Worm (Caenorhabditis elegans): ENCODE data around the gene jmjd-2.

DNA sequence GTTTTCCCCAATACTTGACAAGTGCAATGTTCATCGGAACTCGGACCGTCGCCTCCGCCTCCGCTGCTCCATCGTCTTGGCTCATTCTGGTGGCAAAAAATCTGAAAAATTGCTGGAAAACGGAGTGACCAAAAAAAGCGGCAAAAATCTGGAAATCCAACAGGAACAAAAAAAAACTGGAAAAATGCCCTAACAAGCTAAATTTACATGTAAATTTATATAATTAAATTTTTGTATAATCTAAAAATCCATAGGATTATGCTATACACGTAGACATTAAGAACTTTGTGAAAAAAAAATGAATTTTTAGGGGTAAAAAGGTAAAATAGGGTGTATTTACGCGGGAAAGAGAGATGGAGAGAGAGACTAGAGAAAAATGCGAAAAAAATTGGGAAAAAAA, 17.2 kb downstream of the jmjd-2 start, which contains the start of gene Y48B6A.13:
- no peak for TF ChIP-seq ama-1 (optimal IDR thresholded peaks at IDR 0.05)
- TF ChIP-seq nhr-11 (tag; optimal IDR thresholded peaks at IDR 0.05): no peak
- TF ChIP-seq R02D3.7 (tag; optimal IDR thresholded peaks at IDR 0.05): no peak
- TF ChIP-seq sem-4 (tag; optimal IDR thresholded peaks at IDR 0.05): no peak
- no peak for TF ChIP-seq skn-1 (tag; optimal IDR thresholded peaks at IDR 0.05)
- TF ChIP-seq mab-5 (tag; optimal IDR thresholded peaks at IDR 0.05): no peak
